Worm (Caenorhabditis elegans) whole organism, L4/young adult: ENCODE data around the gene F13B9.2.

Experiments used
- W03F9.2 ChIP-seq: fragments of 150-350 bp; optimal IDR thresholded peaks from 2 replicates; lab custom pipeline; 2014; ENCODE audit warnings: missing biosample characterization, missing genetic modification characterization
- him-1 ChIP-seq: sonication (generic microtip); optimal IDR thresholded peaks from 2 replicates; lab custom pipeline; 2016; ENCODE audit warnings: missing genotype, missing genetic modification reagents, missing genetic modification characterization, missing compliant biosample characterization

ce11 chrX:8327800-8328199 lies 42.3 kb downstream of the F13B9.2 start, which contains the start of gene F55E10.4:
- TF ChIP-seq him-1 (tag; lab: Kevin White, UChicago) (no peak), W03F9.2 (tag; lab: Kevin White, UChicago) (no peak)
